Fruit fly (Drosophila melanogaster): ENCODE results near the gene OdsH.

Gene OdsH

DNA sequence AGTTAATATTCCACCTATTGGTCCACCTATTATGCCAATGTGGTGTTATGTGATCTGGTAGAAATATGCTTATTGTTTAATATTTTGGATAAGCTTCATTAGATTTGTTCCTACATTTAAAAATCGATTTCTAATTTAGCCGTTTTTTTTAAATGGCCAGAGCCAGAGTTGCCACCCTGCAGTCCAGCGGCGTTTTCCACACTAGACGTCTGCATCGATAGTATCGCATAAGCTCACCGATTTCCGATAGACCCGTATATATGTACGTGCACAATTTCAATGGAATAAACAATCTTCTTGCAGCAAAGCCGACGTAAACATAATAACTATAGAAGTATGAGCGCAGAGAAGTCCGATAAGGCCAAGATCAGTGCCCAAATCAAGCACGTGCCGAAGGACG is 51.1 kb downstream of the OdsH start, which contains the start of gene Taf9 (continued):
- TF ChIP-seq CG5245 (GFP tag; optimal IDR thresholded peaks at IDR 0.05) (no peak), CG3726 (GFP tag; IDR thresholded peaks at IDR 0.05) (no peak), H2.0 (GFP tag; IDR thresholded peaks at IDR 0.05) (no peak), lmd (GFP tag; IDR thresholded peaks at IDR 0.05) (peak; percentile 13; the same call in 1 of the 2 replicates), ssp (GFP tag; IDR thresholded peaks at IDR 0.05) (no peak), bbx (GFP tag; IDR thresholded peaks at IDR 0.05; ENCODE audit: partially characterized antibody) (peak; percentile 91), B-H2 (GFP tag; optimal IDR thresholded peaks at IDR 0.05) (peak; percentile 3), CG17186 (GFP tag; optimal IDR thresholded peaks at IDR 0.05) (no peak), CG7786 (GFP tag; optimal IDR thresholded peaks at IDR 0.05) (no peak), CG8924 (tag; optimal IDR thresholded peaks at IDR 0.05) (no peak), CG34224 (GFP tag; IDR thresholded peaks at IDR 0.05; ENCODE audit: partially characterized antibody) (peak; percentile 92), Opbp (GFP tag; IDR thresholded peaks at IDR 0.05; ENCODE audit: partially characterized antibody) (peak; percentile 90), CG14860 (GFP tag; IDR thresholded peaks at IDR 0.05; ENCODE audit: partially characterized antibody) (peak; percentile 67), chinmo (GFP tag; IDR thresholded peaks at IDR 0.05; ENCODE audit: partially characterized antibody) (peak; percentile 94), bab2 (GFP tag; optimal IDR thresholded peaks at IDR 0.05) (no peak), ranshi (GFP tag; IDR thresholded peaks at IDR 0.05) (no peak), CG9437 (GFP tag; optimal IDR thresholded peaks at IDR 0.05) (no peak), pzg (GFP tag; optimal IDR thresholded peaks at IDR 0.05) (peak; percentile 81), CG6683 (GFP tag; optimal IDR thresholded peaks at IDR 0.05) (no peak), CG6175 (GFP tag; IDR thresholded peaks at IDR 0.05) (no peak), CG31441 (GFP tag; IDR thresholded peaks at IDR 0.05) (no peak), Hr39 (optimal IDR thresholded peaks at IDR 0.05) (no peak), CG30020 (tag; optimal IDR thresholded peaks at IDR 0.05) (no peak), CG34376 (GFP tag; optimal IDR thresholded peaks at IDR 0.05) (no peak), Dfd (GFP tag; optimal IDR thresholded peaks at IDR 0.05) (no peak), ac (GFP tag; optimal IDR thresholded peaks at IDR 0.05) (no peak), da (GFP tag; optimal IDR thresholded peaks at IDR 0.05) (no peak), grau (tag; optimal IDR thresholded peaks at IDR 0.05) (no peak), cg (GFP tag; optimal IDR thresholded peaks at IDR 0.05) (no peak), cad (GFP tag; optimal IDR thresholded peaks at IDR 0.05) (no peak), CG7839 (tag; optimal IDR thresholded peaks at IDR 0.05) (no peak), salm (tag; optimal IDR thresholded peaks at IDR 0.05) (no peak), MESR4 (GFP tag; optimal IDR thresholded peaks at IDR 0.05) (peak; percentile 43), CG16813 (GFP tag; IDR thresholded peaks at IDR 0.05; ENCODE audit: partially characterized antibody) (peak; percentile 89), CG17612 (GFP tag; IDR thresholded peaks at IDR 0.05) (no peak), jing (GFP tag; optimal IDR thresholded peaks at IDR 0.05) (no peak), CG15601 (tag; optimal IDR thresholded peaks at IDR 0.05) (peak; percentile 59), Trl (optimal IDR thresholded peaks at IDR 0.05) (no peak), Trl (GFP tag; optimal IDR thresholded peaks at IDR 0.05) (no peak), CrebB (tag; optimal IDR thresholded peaks at IDR 0.05) (no peak), knrl (GFP tag; IDR thresholded peaks at IDR 0.05; ENCODE audit: partially characterized antibody) (peak; percentile 81), az2 (GFP tag; optimal IDR thresholded peaks at IDR 0.05) (no peak), CG12659 (GFP tag; optimal IDR thresholded peaks at IDR 0.05) (peak; percentile 53), nau (GFP tag; optimal IDR thresholded peaks at IDR 0.05) (no peak), CG17802 (tag; optimal IDR thresholded peaks at IDR 0.05) (no peak), wor (GFP tag; IDR thresholded peaks at IDR 0.05) (no peak), NFAT (GFP tag; IDR thresholded peaks at IDR 0.05) (peak; percentile 67), hkb (optimal IDR thresholded peaks at IDR 0.05) (no peak), hkb (GFP tag; IDR thresholded peaks at IDR 0.05) (no peak), CG11560 (tag; IDR thresholded peaks at IDR 0.05) (no peak), abd-A (tag; optimal IDR thresholded peaks at IDR 0.05) (no peak), unc-4 (GFP tag; IDR thresholded peaks at IDR 0.05; ENCODE audit: partially characterized antibody) (peak; percentile 89)
